Worm (Caenorhabditis elegans): ENCODE data around the gene F47B8.5.

ce11 chrV:14350498-14350897 lies 22.8 kb upstream of the F47B8.5 start:
- TF ChIP-seq ztf-11 (tag; optimal IDR thresholded peaks at IDR 0.05) (no peak), nhr-76 (tag; optimal IDR thresholded peaks at IDR 0.05) (no peak), nhr-12 (tag; optimal IDR thresholded peaks at IDR 0.05) (no peak), ham-2 (GFP tag; optimal IDR thresholded peaks at IDR 0.05) (no peak), unc-39 (tag; optimal IDR thresholded peaks at IDR 0.05) (no peak), nhr-28 (tag; optimal IDR thresholded peaks at IDR 0.05) (no peak), nhr-237 (tag; optimal IDR thresholded peaks at IDR 0.05) (no peak), snpc-4 (tag; optimal IDR thresholded peaks at IDR 0.05) (no peak), bed-3 (GFP tag; optimal IDR thresholded peaks at IDR 0.05) (no peak)
